Worm (Caenorhabditis elegans): ENCODE results near the gene E_BE45912.2.

DNA sequence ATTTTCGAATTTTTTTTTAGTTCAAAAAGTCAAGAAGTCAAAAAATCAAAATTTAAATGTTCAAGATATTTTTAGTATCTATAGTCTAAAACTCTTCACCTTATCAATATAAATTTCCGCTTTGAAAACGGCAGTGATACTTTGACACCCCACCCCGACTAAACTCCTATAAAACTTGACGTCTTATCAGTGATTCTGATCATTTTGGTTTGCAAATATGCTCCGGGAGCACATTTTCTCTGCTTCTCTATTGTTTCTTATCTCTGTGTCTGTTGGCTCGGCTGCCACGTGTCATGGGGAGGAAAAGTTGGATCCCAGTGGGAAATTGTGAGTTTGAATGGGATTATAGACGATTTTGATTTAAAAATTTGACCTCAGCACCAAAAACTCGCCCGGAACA, 28.4 kb downstream of the E_BE45912.2 start, which contains the start of gene clec-150:
- TF ChIP-seq F13H6.1 (tag; optimal IDR thresholded peaks at IDR 0.05) (no peak), pha-4 (tag; optimal IDR thresholded peaks at IDR 0.05) (no peak), elt-2 (tag; optimal IDR thresholded peaks at IDR 0.05) (peak; percentile 56), ahr-1 (tag; optimal IDR thresholded peaks at IDR 0.05) (no peak), ama-1 (optimal IDR thresholded peaks at IDR 0.05) (no peak)

Measured in whole organism, late embryonic.